Worm (Caenorhabditis elegans): ENCODE results near the gene ins-16.

ce11 chrIII:2089453-2089852 lies 28.7 kb upstream of the ins-16 start:
- TF ChIP-seq ama-1 (optimal IDR thresholded peaks at IDR 0.05) (no peak), ceh-13 (GFP tag; optimal IDR thresholded peaks at IDR 0.05) (no peak), pes-1 (GFP tag; IDR thresholded peaks at IDR 0.05) (no peak), sea-1 (GFP tag; conservative IDR thresholded peaks at IDR 0.05) (no peak), hmg-4 (GFP tag; optimal IDR thresholded peaks at IDR 0.05) (no peak), aly-1 (tag; optimal IDR thresholded peaks at IDR 0.05) (no peak), ceh-36 (tag; optimal IDR thresholded peaks at IDR 0.05) (no peak)
